Fruit fly (Drosophila melanogaster) whole organism, embryonic: ENCODE results near the gene Rrp47.
A peak's percentile ranks its signal among the peaks of the same experiment; 100 is the strongest.

Experiments used
- B-H1 ChIP-seq: fragments of 200-800 bp; sonication (Bioruptor generic); IDR thresholded peaks from 3 replicates; pipeline ENCODE4 v1.3.6; 2022; ENCODE audit warnings: missing biosample characterization, missing genetic modification characterization
- CG1024 ChIP-seq: fragments of 200-800 bp; sonication (Bioruptor generic); IDR thresholded peaks from 2 replicates; pipeline ENCODE4 v1.3.6; 2022; ENCODE audit warnings: missing biosample characterization, missing genetic modification characterization
- CG11504 ChIP-seq: fragments of 200-800 bp; sonication (Bioruptor generic); optimal IDR thresholded peaks from 3 replicates; lab custom pipeline; 2019; ENCODE audit warnings: missing biosample characterization, mild to moderate bottlenecking, missing genetic modification characterization, moderate library complexity
- CG1529 ChIP-seq: fragments of 200-800 bp; sonication (Bioruptor generic); optimal IDR thresholded peaks from 3 replicates; lab custom pipeline; 2018; ENCODE audit warnings: missing biosample characterization, missing genetic modification characterization
- CG17328 ChIP-seq: fragments of 200-800 bp; sonication (Bioruptor generic); IDR thresholded peaks from 2 replicates; pipeline ENCODE4 v1.3.6; 2022; ENCODE audit warnings: missing biosample characterization, missing genetic modification characterization
- CG18262 ChIP-seq: fragments of 200-800 bp; optimal IDR thresholded peaks from 3 replicates; lab custom pipeline; 2019; ENCODE audit warnings: missing biosample characterization, mild to moderate bottlenecking, missing genetic modification characterization, moderate library complexity
- CG18476 ChIP-seq: fragments of 200-800 bp; sonication (Bioruptor generic); optimal IDR thresholded peaks from 2 replicates; lab custom pipeline; 2016; ENCODE audit warnings: missing biosample characterization, mild to moderate bottlenecking, missing genetic modification characterization
- CG18764 ChIP-seq: fragments of 200-800 bp; sonication (Bioruptor generic); optimal IDR thresholded peaks from 3 replicates; lab custom pipeline; 2016; ENCODE audit warnings: missing biosample characterization, missing genetic modification characterization
- CG2120 ChIP-seq: fragments of 200-800 bp; sonication (Bioruptor generic); optimal IDR thresholded peaks from 3 replicates; lab custom pipeline; 2016; ENCODE audit warnings: missing biosample characterization, missing genetic modification characterization
- CG2129 ChIP-seq: fragments of 200-800 bp; sonication (Bioruptor generic); IDR thresholded peaks from 2 replicates; pipeline ENCODE4 v1.3.6; 2022; ENCODE audit warnings: missing biosample characterization, missing genetic modification characterization; ENCODE audit not compliant: partially characterized antibody
- CG2678 ChIP-seq: fragments of 200-800 bp; sonication (Bioruptor generic); optimal IDR thresholded peaks from 3 replicates; lab custom pipeline; 2019; ENCODE audit warnings: missing biosample characterization, mild to moderate bottlenecking, missing genetic modification characterization, moderate library complexity
- CG30020 ChIP-seq: fragments of 200-800 bp; optimal IDR thresholded peaks from 2 replicates; lab custom pipeline; 2019; ENCODE audit warnings: missing biosample characterization, mild to moderate bottlenecking, missing genetic modification characterization, moderate library complexity
- CG30403 ChIP-seq: fragments of 200-800 bp; sonication (Bioruptor generic); optimal IDR thresholded peaks from 3 replicates; lab custom pipeline; 2016; ENCODE audit warnings: missing biosample characterization, missing genetic modification characterization
- CG30431 ChIP-seq: fragments of 200-800 bp; sonication (Bioruptor generic); optimal IDR thresholded peaks from 2 replicates; lab custom pipeline; 2017; ENCODE audit warnings: missing biosample characterization, missing genetic modification characterization
- CG3726 ChIP-seq: fragments of 200-800 bp; sonication (Bioruptor generic); IDR thresholded peaks from 3 replicates; pipeline ENCODE4, ENCODE4 v1.3.6; 2022; ENCODE audit warnings: missing biosample characterization, missing genetic modification characterization
- CG3838 ChIP-seq: fragments of 200-800 bp; sonication (Bioruptor generic); optimal IDR thresholded peaks from 3 replicates; lab custom pipeline; 2016; ENCODE audit warnings: missing biosample characterization, missing genetic modification characterization
- CG4820 ChIP-seq: fragments of 200-800 bp; sonication (Bioruptor generic); optimal IDR thresholded peaks from 3 replicates; lab custom pipeline; 2016; ENCODE audit warnings: missing biosample characterization, missing genetic modification characterization
- CG7745 ChIP-seq: fragments of 200-800 bp; sonication (Bioruptor generic); optimal IDR thresholded peaks from 2 replicates; lab custom pipeline; 2018; ENCODE audit warnings: missing biosample characterization, mild to moderate bottlenecking, missing genetic modification characterization, moderate library complexity
- CG7786 ChIP-seq: fragments of 200-800 bp; sonication (Bioruptor generic); optimal IDR thresholded peaks from 2 replicates; lab custom pipeline; 2016; ENCODE audit warnings: missing biosample characterization, missing genetic modification characterization
- CG8388 ChIP-seq: fragments of 200-800 bp; sonication (Bioruptor generic); optimal IDR thresholded peaks from 2 replicates; lab custom pipeline; 2019; ENCODE audit warnings: missing biosample characterization, mild to moderate bottlenecking, missing genetic modification characterization, moderate library complexity
- CG9876 ChIP-seq: fragments of 200-800 bp; sonication (Bioruptor generic); optimal IDR thresholded peaks from 2 replicates; lab custom pipeline; 2016; ENCODE audit warnings: missing biosample characterization, missing genetic modification characterization
- CoRest ChIP-seq: fragments of 200-800 bp; sonication (Bioruptor generic); optimal IDR thresholded peaks from 3 replicates; lab custom pipeline; 2018; ENCODE audit warnings: missing biosample characterization, mild to moderate bottlenecking, missing genetic modification characterization, moderate library complexity
- D19A ChIP-seq: fragments of 200-800 bp; optimal IDR thresholded peaks from 3 replicates; lab custom pipeline; 2019; ENCODE audit warnings: missing biosample characterization, mild to moderate bottlenecking, missing genetic modification characterization, moderate library complexity
- Dip2 ChIP-seq: fragments of 200-800 bp; sonication (Bioruptor generic); IDR thresholded peaks from 2 replicates; pipeline ENCODE4 v1.3.6; 2022; ENCODE audit warnings: missing biosample characterization, missing genetic modification characterization
- Ets65A ChIP-seq: fragments of 200-800 bp; sonication (Bioruptor generic); peaks from one replicate; lab custom pipeline; 2016; ENCODE audit warnings: missing biosample characterization, missing genetic modification characterization
- Gsc ChIP-seq: fragments of 200-800 bp; sonication (Bioruptor generic); IDR thresholded peaks from 2 replicates; pipeline ENCODE4 v1.3.6; 2022; ENCODE audit warnings: missing biosample characterization, missing genetic modification characterization
- HLH54F ChIP-seq: fragments of 200-800 bp; sonication (Bioruptor generic); optimal IDR thresholded peaks from 3 replicates; lab custom pipeline; 2016; ENCODE audit warnings: missing biosample characterization, missing genetic modification characterization
- Max ChIP-seq: fragments of 200-800 bp; sonication (Bioruptor generic); optimal IDR thresholded peaks from 2 replicates; lab custom pipeline; 2016; ENCODE audit warnings: missing biosample characterization, mild to moderate bottlenecking, missing genetic modification characterization
- Opbp ChIP-seq: fragments of 200-800 bp; sonication (Bioruptor generic); IDR thresholded peaks from 3 replicates; pipeline ENCODE4 v1.3.6; 2022; ENCODE audit warnings: missing biosample characterization, missing genetic modification characterization; ENCODE audit not compliant: partially characterized antibody
- Pdp1 ChIP-seq, 2 experiments: fragments of 200-800 bp; sonication (Bioruptor generic); optimal IDR thresholded peaks; 3 replicates each; lab custom pipeline; 2016; ENCODE audit warnings: missing biosample characterization in 2 of 2, missing genetic modification characterization in 2 of 2, mild to moderate bottlenecking in 1 of 2, moderate library complexity in 1 of 2
- Sry-δ ChIP-seq: fragments of 200-800 bp; sonication (Bioruptor generic); optimal IDR thresholded peaks from 2 replicates; lab custom pipeline; 2016; ENCODE audit warnings: missing biosample characterization, missing genetic modification characterization
- al ChIP-seq: fragments of 200-800 bp; sonication (Bioruptor generic); IDR thresholded peaks from 2 replicates; pipeline ENCODE4 v1.3.6; 2022; ENCODE audit warnings: missing biosample characterization, missing genetic modification characterization
- ap ChIP-seq: fragments of 200-800 bp; sonication (Bioruptor generic); IDR thresholded peaks from 2 replicates; pipeline ENCODE4 v1.3.6; 2022; ENCODE audit warnings: missing biosample characterization, missing genetic modification characterization
- az2 ChIP-seq: fragments of 200-800 bp; sonication (Bioruptor generic); optimal IDR thresholded peaks from 3 replicates; lab custom pipeline; 2016; ENCODE audit warnings: missing biosample characterization, missing genetic modification characterization
- bbx ChIP-seq: fragments of 200-800 bp; sonication (Bioruptor generic); IDR thresholded peaks from 2 replicates; pipeline ENCODE4 v1.3.6; 2022; ENCODE audit warnings: missing biosample characterization, missing genetic modification characterization; ENCODE audit not compliant: partially characterized antibody
- croc ChIP-seq: fragments of 200-800 bp; sonication (Bioruptor generic); conservative IDR thresholded peaks from 3 replicates; pipeline ENCODE4 v1.3.6; 2022; ENCODE audit warnings: missing biosample characterization, missing genetic modification characterization
- dpn ChIP-seq, 2 experiments: fragments of 200-800 bp; sonication (Bioruptor generic); optimal IDR thresholded peaks; 3 replicates each; lab custom pipeline; 2016; ENCODE audit warnings: missing biosample characterization in 2 of 2, missing genetic modification characterization in 2 of 2
- hbn ChIP-seq: fragments of 200-800 bp; sonication (Bioruptor generic); IDR thresholded peaks from 2 replicates; pipeline ENCODE4 v1.3.6; 2022; ENCODE audit warnings: missing biosample characterization, missing genetic modification characterization; ENCODE audit not compliant: partially characterized antibody
- hkb ChIP-seq, 2 experiments: fragments of 200-800 bp in 1 of 2; fragments of >200 bp in 1 of 2; sonication (Bioruptor generic) in 1 of 2; IDR thresholded peaks in 1 of 2; optimal IDR thresholded peaks in 1 of 2; 2 replicates each; pipeline versions ENCODE4 v1.3.6 to Lab custom; 2017 to 2022; ENCODE audit warnings: missing biosample characterization in 1 of 2, missing genetic modification characterization in 1 of 2
- jing ChIP-seq: fragments of 200-800 bp; sonication (Bioruptor generic); optimal IDR thresholded peaks from 2 replicates; lab custom pipeline; 2018; ENCODE audit warnings: missing biosample characterization, mild to moderate bottlenecking, missing genetic modification characterization
- lov ChIP-seq, 2 experiments: fragments of 200-800 bp in 1 of 2; fragments of >200 bp in 1 of 2; sonication (Bioruptor generic) in 1 of 2; IDR thresholded peaks in 1 of 2; optimal IDR thresholded peaks in 1 of 2; 2 replicates in 1 of 2; 3 replicates in 1 of 2; pipeline versions ENCODE4 v1.3.6 to Lab custom; 2017 to 2022; ENCODE audit warnings: missing biosample characterization in 1 of 2, missing genetic modification characterization in 1 of 2
- pfk ChIP-seq: fragments of 200-800 bp; sonication (Bioruptor generic); optimal IDR thresholded peaks from 2 replicates; lab custom pipeline; 2018; ENCODE audit warnings: missing biosample characterization, mild to moderate bottlenecking, missing genetic modification characterization, moderate library complexity
- pho ChIP-seq: fragments of 200-800 bp; sonication (Bioruptor generic); optimal IDR thresholded peaks from 2 replicates; lab custom pipeline; 2016; ENCODE audit warnings: missing biosample characterization, missing genetic modification characterization
- pnt ChIP-seq: fragments of 200-800 bp; sonication (Bioruptor generic); optimal IDR thresholded peaks from 3 replicates; lab custom pipeline; 2016; ENCODE audit warnings: missing biosample characterization, missing genetic modification characterization
- prd ChIP-seq, 3 experiments: fragments of >200 bp in 2 of 3; fragments of 200-800 bp in 1 of 3; sonication (Bioruptor generic) in 1 of 3; optimal IDR thresholded peaks in 2 of 3; IDR thresholded peaks in 1 of 3; 2 replicates in 2 of 3; 3 replicates in 1 of 3; pipeline versions ENCODE4 v1.3.6 to Lab custom; 2017 to 2022; ENCODE audit warnings: missing biosample characterization in 1 of 3, missing genetic modification characterization in 1 of 3
- shn ChIP-seq: fragments of 200-800 bp; sonication (Bioruptor generic); optimal IDR thresholded peaks from 3 replicates; lab custom pipeline; 2016; ENCODE audit warnings: missing biosample characterization, missing genetic modification characterization
- sim ChIP-seq: fragments of 200-800 bp; sonication (Bioruptor generic); IDR thresholded peaks from 2 replicates; pipeline ENCODE4 v1.3.6; 2022; ENCODE audit warnings: missing biosample characterization, missing genetic modification characterization
- sima ChIP-seq: fragments of 200-800 bp; sonication (Bioruptor generic); optimal IDR thresholded peaks from 2 replicates; lab custom pipeline; 2016; ENCODE audit warnings: missing biosample characterization, missing genetic modification characterization
- sug ChIP-seq: fragments of 200-800 bp; optimal IDR thresholded peaks from 2 replicates; lab custom pipeline; 2019; ENCODE audit warnings: missing biosample characterization, mild to moderate bottlenecking, missing genetic modification characterization, moderate library complexity
- yki ChIP-seq: fragments of >200 bp; optimal IDR thresholded peaks from 3 replicates; lab custom pipeline; 2018
- zen ChIP-seq: fragments of 200-800 bp; sonication (Bioruptor generic); optimal IDR thresholded peaks from 3 replicates; lab custom pipeline; 2018; ENCODE audit warnings: missing biosample characterization, mild to moderate bottlenecking, missing genetic modification characterization, moderate library complexity

Gene Rrp47

DNA sequence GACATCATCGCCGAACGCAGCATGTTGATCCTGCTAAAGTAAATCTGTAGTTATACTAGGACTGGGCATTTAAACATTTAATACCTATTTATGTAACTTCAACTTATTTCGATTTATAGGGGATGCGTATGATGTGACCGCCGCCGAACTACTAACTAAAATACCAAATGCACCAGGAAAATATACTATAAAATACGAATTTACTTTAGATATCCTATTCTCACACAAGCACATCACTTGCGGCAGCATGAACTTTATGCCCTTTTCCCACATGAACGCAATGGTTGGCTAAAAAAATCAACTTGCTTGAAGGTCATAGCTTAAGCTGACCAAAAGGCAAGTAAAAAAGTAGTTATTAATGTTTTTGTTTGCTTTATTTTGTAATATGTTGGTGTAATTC is 42.0 kb downstream of the Rrp47 start, which contains the start of gene ND-20 (continued):
- no peak for TF ChIP-seq hkb (optimal IDR thresholded peaks at IDR 0.05; lab: Kevin White, UChicago)
- no peak for TF ChIP-seq hkb (GFP tag; IDR thresholded peaks at IDR 0.05; lab: Robert Waterston, UW)
- TF ChIP-seq Opbp (GFP tag; lab: Robert Waterston, UW): peak; percentile 13; the same call in 1 of the 3 replicates
- TF ChIP-seq Max (GFP tag; lab: Kevin White, UChicago): no peak
- TF ChIP-seq CG17328 (GFP tag; lab: Robert Waterston, UW): no peak
- peak in 1 of 2 experiments; percentile 17 for TF ChIP-seq dpn (GFP tag; optimal IDR thresholded peaks at IDR 0.05; lab: Kevin White, UChicago)
- TF ChIP-seq zen (tag; lab: Kevin White, UChicago): peak; percentile 64
- no peak for TF ChIP-seq sim (GFP tag; lab: Robert Waterston, UW)
- TF ChIP-seq prd (optimal IDR thresholded peaks at IDR 0.05; lab: Kevin White, UChicago): no peak
- TF ChIP-seq prd (GFP tag; IDR thresholded peaks at IDR 0.05; lab: Robert Waterston, UW): no peak
- TF ChIP-seq yki (lab: Kevin White, UChicago): no peak
- no peak for TF ChIP-seq jing (GFP tag; lab: Kevin White, UChicago)
- TF ChIP-seq CG18764 (GFP tag; lab: Kevin White, UChicago): no peak
- TF ChIP-seq sima (GFP tag; lab: Kevin White, UChicago): no peak
- peak; percentile 48 for TF ChIP-seq CoRest (tag; lab: Kevin White, UChicago)
- peak; percentile 35 for TF ChIP-seq CG2120 (GFP tag; lab: Kevin White, UChicago)
- TF ChIP-seq croc (GFP tag; lab: Robert Waterston, UW): no peak
- no peak for TF ChIP-seq Gsc (GFP tag; lab: Robert Waterston, UW)
- no peak for TF ChIP-seq CG4820 (GFP tag; lab: Kevin White, UChicago)
- peak; percentile 18 for TF ChIP-seq CG9876 (GFP tag; lab: Kevin White, UChicago)
- no peak for TF ChIP-seq Dip2 (GFP tag; lab: Robert Waterston, UW)
- TF ChIP-seq CG2678 (tag; lab: Kevin White, UChicago): no peak
- no peak for TF ChIP-seq B-H1 (GFP tag; lab: Robert Waterston, UW)
- TF ChIP-seq sug: peak; percentile 22
- TF ChIP-seq CG11504: no peak
- TF ChIP-seq CG3838 (GFP tag; lab: Kevin White, UChicago): no peak
- peak; percentile 34 for TF ChIP-seq pfk (GFP tag; lab: Kevin White, UChicago)
- TF ChIP-seq CG7786 (GFP tag; lab: Kevin White, UChicago): no peak
- TF ChIP-seq pnt (GFP tag; lab: Kevin White, UChicago): peak; percentile 14
- no peak for TF ChIP-seq ap (GFP tag; lab: Robert Waterston, UW)
- peak; percentile 42 for TF ChIP-seq Sry-δ (GFP tag; lab: Kevin White, UChicago)
- TF ChIP-seq CG18476 (GFP tag; lab: Kevin White, UChicago): no peak
- TF ChIP-seq CG3726 (GFP tag; lab: Robert Waterston, UW): no peak
- no peak for TF ChIP-seq CG8388
- TF ChIP-seq CG1024 (GFP tag; lab: Robert Waterston, UW): peak; percentile 89
- TF ChIP-seq hbn (GFP tag; lab: Robert Waterston, UW): no peak
- TF ChIP-seq CG1529 (GFP tag; lab: Kevin White, UChicago): no peak
- no peak for TF ChIP-seq CG30431 (GFP tag; lab: Kevin White, UChicago)
- TF ChIP-seq Pdp1 (GFP tag; optimal IDR thresholded peaks at IDR 0.05; lab: Kevin White, UChicago): peak in 1 of 2 experiments; percentile 93
- TF ChIP-seq CG30020 (tag; lab: Kevin White, UChicago): peak; percentile 97
- TF ChIP-seq Ets65A (GFP tag; lab: Kevin White, UChicago): peak; percentile 68
- TF ChIP-seq CG2129: no peak
- TF ChIP-seq pho (GFP tag; lab: Kevin White, UChicago): peak; percentile 19
- TF ChIP-seq CG18262 (tag; lab: Kevin White, UChicago): no peak
- TF ChIP-seq CG30403 (GFP tag; lab: Kevin White, UChicago): peak; percentile 6
- peak; percentile 17 for TF ChIP-seq HLH54F
- TF ChIP-seq D19A (tag; lab: Kevin White, UChicago): peak; percentile 8
- TF ChIP-seq lov (optimal IDR thresholded peaks at IDR 0.05; lab: Kevin White, UChicago): no peak
- no peak for TF ChIP-seq lov (GFP tag; IDR thresholded peaks at IDR 0.05; lab: Robert Waterston, UW)
- no peak for TF ChIP-seq CG7745 (tag; lab: Kevin White, UChicago)
- no peak for TF ChIP-seq shn (GFP tag; lab: Kevin White, UChicago)
- TF ChIP-seq al (GFP tag; lab: Robert Waterston, UW): no peak
- no peak for TF ChIP-seq bbx
- TF ChIP-seq az2 (GFP tag; lab: Kevin White, UChicago): no peak
